Worm (Caenorhabditis elegans) whole organism, young adult: ENCODE data around the gene CD4.8.

Experiments used
- B0336.3 ChIP-seq: fragments of 200-800 bp; sonication (Bioruptor generic); IDR thresholded peaks from 2 replicates; pipeline ENCODE4 v1.3.6; 2022; ENCODE audit warnings: missing genetic modification characterization, missing compliant biosample characterization
- C17E4.6 ChIP-seq: fragments of 200-800 bp; sonication (Bioruptor generic); IDR thresholded peaks from 2 replicates; pipeline ENCODE4 v1.3.6; 2022; ENCODE audit warnings: missing genetic modification reagents, missing genetic modification characterization, missing compliant biosample characterization
- D2030.7 ChIP-seq: fragments of 200-800 bp; sonication (Bioruptor generic); IDR thresholded peaks from 2 replicates; pipeline ENCODE4 v1.3.6; 2022; ENCODE audit warnings: missing genetic modification reagents, missing genetic modification characterization, missing compliant biosample characterization
- F22D6.2 ChIP-seq: sonication (generic microtip); optimal IDR thresholded peaks from 2 replicates; lab custom pipeline; 2016; ENCODE audit warnings: mild to moderate bottlenecking, missing genetic modification characterization, missing compliant biosample characterization
- F37B4.10 ChIP-seq: fragments of 200-800 bp; sonication (Bioruptor generic); IDR thresholded peaks from 2 replicates; pipeline ENCODE4 v1.3.6; 2022; ENCODE audit warnings: missing genetic modification characterization, missing compliant biosample characterization
- K12H6.12 ChIP-seq: fragments of 200-800 bp; sonication (Bioruptor generic); optimal IDR thresholded peaks from 2 replicates; lab custom pipeline; 2018; ENCODE audit warnings: mild to moderate bottlenecking, missing genetic modification characterization, missing compliant biosample characterization
- T07F8.4 ChIP-seq: sonication (generic microtip); optimal IDR thresholded peaks from 2 replicates; lab custom pipeline; 2016; ENCODE audit warnings: mild to moderate bottlenecking, missing genetic modification characterization, moderate library complexity, missing compliant biosample characterization
- Y53G8AR.9 ChIP-seq: fragments of 200-800 bp; sonication (Bioruptor generic); conservative IDR thresholded peaks from 2 replicates; pipeline ENCODE4 v1.3.6; 2022; ENCODE audit warnings: missing genetic modification reagents, missing genetic modification characterization, missing compliant biosample characterization
- Y56A3A.18 ChIP-seq: fragments of 200-800 bp; sonication (Bioruptor generic); IDR thresholded peaks from 2 replicates; pipeline ENCODE4 v1.3.6; 2022; ENCODE audit warnings: missing genetic modification reagents, missing genetic modification characterization, missing compliant biosample characterization
- Y67H2A.10 ChIP-seq: fragments of 200-800 bp; sonication (Bioruptor generic); conservative IDR thresholded peaks from 2 replicates; pipeline ENCODE4 v1.3.6; 2022; ENCODE audit warnings: missing genetic modification reagents, missing genetic modification characterization, missing compliant biosample characterization
- Y95B8A.8 ChIP-seq: fragments of 200-800 bp; sonication (Bioruptor generic); IDR thresholded peaks from 2 replicates; pipeline ENCODE4 v1.3.6; 2022; ENCODE audit warnings: missing genetic modification reagents, missing genetic modification characterization, missing compliant biosample characterization
- ama-1 ChIP-seq, 3 experiments: fragments of 150-350 bp in 1 of 3; sonication (generic microtip) in 2 of 3; optimal IDR thresholded peaks; 2 replicates each; lab custom pipeline; 2014 to 2018; ENCODE audit warnings: missing biosample characterization in 2 of 3, missing genetic modification characterization in 2 of 3, missing genetic modification reagents in 2 of 3
- aptf-2 ChIP-seq: fragments of 200-800 bp; sonication (Bioruptor generic); conservative IDR thresholded peaks from 2 replicates; pipeline ENCODE4 v1.3.6; 2022; ENCODE audit warnings: missing genetic modification reagents, missing genetic modification characterization, missing compliant biosample characterization
- aptf-3 ChIP-seq: fragments of 200-800 bp; sonication (Bioruptor generic); IDR thresholded peaks from 2 replicates; pipeline ENCODE4 v1.3.6; 2022; ENCODE audit warnings: missing genetic modification characterization, missing compliant biosample characterization
- cebp-1 ChIP-seq, 2 experiments: fragments of 200-800 bp in 1 of 2; sonication (Bioruptor generic) in 1 of 2; sonication (generic microtip) in 1 of 2; IDR thresholded peaks in 1 of 2; optimal IDR thresholded peaks in 1 of 2; 2 replicates each; pipeline versions ENCODE4 v1.3.6 to Lab custom; 2017 to 2022; ENCODE audit warnings: missing compliant biosample characterization in 2 of 2, missing genetic modification characterization in 2 of 2, mild to moderate bottlenecking in 1 of 2, missing genetic modification reagents in 1 of 2, moderate library complexity in 1 of 2
- ceh-100 ChIP-seq: fragments of 200-800 bp; sonication (Bioruptor generic); IDR thresholded peaks from 2 replicates; pipeline ENCODE4 v1.3.6; 2022; ENCODE audit warnings: missing genetic modification reagents, missing genetic modification characterization, missing compliant biosample characterization
- ceh-27 ChIP-seq: fragments of 200-800 bp; sonication (Bioruptor generic); optimal IDR thresholded peaks from 2 replicates; lab custom pipeline; 2018; ENCODE audit warnings: mild to moderate bottlenecking, missing genetic modification characterization, moderate library complexity, missing compliant biosample characterization
- dox-1 ChIP-seq: fragments of 200-800 bp; sonication (Bioruptor generic); IDR thresholded peaks from 2 replicates; pipeline ENCODE4 v1.3.6; 2022; ENCODE audit warnings: missing genetic modification reagents, missing genetic modification characterization, missing compliant biosample characterization
- egl-18 ChIP-seq: fragments of 200-800 bp; sonication (Bioruptor generic); IDR thresholded peaks from 2 replicates; pipeline ENCODE4 v1.3.6; 2022; ENCODE audit warnings: missing genetic modification reagents, missing genetic modification characterization, missing compliant biosample characterization
- egrh-3 ChIP-seq: fragments of 200-800 bp; sonication (Bioruptor generic); IDR thresholded peaks from 2 replicates; pipeline ENCODE4 v1.3.6; 2022; ENCODE audit warnings: missing genetic modification reagents, missing genetic modification characterization, missing compliant biosample characterization
- ets-4 ChIP-seq: fragments of 200-800 bp; sonication (Bioruptor generic); optimal IDR thresholded peaks from 2 replicates; lab custom pipeline; 2018; ENCODE audit warnings: mild to moderate bottlenecking, missing genetic modification characterization, missing compliant biosample characterization
- him-1 ChIP-seq: sonication (generic microtip); optimal IDR thresholded peaks from 2 replicates; lab custom pipeline; 2016; ENCODE audit warnings: missing genotype, missing genetic modification reagents, missing genetic modification characterization, missing compliant biosample characterization
- hlh-26 ChIP-seq: fragments of 200-800 bp; sonication (Bioruptor generic); conservative IDR thresholded peaks from 2 replicates; pipeline ENCODE4 v1.3.6; 2022; ENCODE audit warnings: missing genetic modification reagents, missing genetic modification characterization, missing compliant biosample characterization
- lin-35 ChIP-seq, 3 experiments: fragments of 150-350 bp in 2 of 3; sonication (generic microtip) in 1 of 3; optimal IDR thresholded peaks; 2 replicates each; lab custom pipeline; 2014 to 2018; ENCODE audit warnings: missing biosample characterization in 3 of 3, missing genetic modification characterization in 3 of 3, missing genetic modification reagents in 3 of 3
- lin-40 ChIP-seq: sonication (generic microtip); optimal IDR thresholded peaks from 2 replicates; lab custom pipeline; 2016; ENCODE audit warnings: missing genetic modification characterization, mild to moderate bottlenecking, missing compliant biosample characterization, missing genotype, missing genetic modification reagents
- lsl-1 ChIP-seq: fragments of 200-800 bp; sonication (Bioruptor generic); optimal IDR thresholded peaks from 2 replicates; lab custom pipeline; 2018; ENCODE audit warnings: mild to moderate bottlenecking, missing genetic modification characterization, moderate library complexity, missing compliant biosample characterization
- madf-10 ChIP-seq: sonication (generic microtip); optimal IDR thresholded peaks from 2 replicates; lab custom pipeline; 2016; ENCODE audit warnings: mild to moderate bottlenecking, missing genetic modification characterization, missing compliant biosample characterization
- madf-3 ChIP-seq: fragments of 200-800 bp; sonication (Bioruptor generic); IDR thresholded peaks from 2 replicates; pipeline ENCODE4 v1.3.6; 2022; ENCODE audit warnings: missing genetic modification reagents, missing genetic modification characterization, missing compliant biosample characterization
- mcd-1 ChIP-seq: fragments of 200-800 bp; sonication (Bioruptor generic); IDR thresholded peaks from 2 replicates; pipeline ENCODE4 v1.3.6; 2022; ENCODE audit warnings: missing genetic modification reagents, missing genetic modification characterization, missing compliant biosample characterization
- mel-28 ChIP-seq: sonication (generic microtip); optimal IDR thresholded peaks from 2 replicates; lab custom pipeline; 2016; ENCODE audit warnings: borderline replicate concordance, mild to moderate bottlenecking, missing genetic modification characterization, missing compliant biosample characterization
- nfyb-1 ChIP-seq: fragments of 200-800 bp; sonication (Bioruptor generic); IDR thresholded peaks from 2 replicates; pipeline ENCODE4 v1.3.6; 2022; ENCODE audit warnings: missing genetic modification reagents, missing genetic modification characterization, missing compliant biosample characterization
- nhr-90 ChIP-seq: sonication (generic microtip); optimal IDR thresholded peaks from 2 replicates; lab custom pipeline; 2016; ENCODE audit warnings: missing genotype, mild to moderate bottlenecking, missing genetic modification characterization, missing compliant biosample characterization
- pbrm-1 ChIP-seq: fragments of 200-800 bp; sonication (Bioruptor generic); IDR thresholded peaks from 2 replicates; pipeline ENCODE4 v1.3.6; 2022; ENCODE audit warnings: missing genetic modification reagents, missing genetic modification characterization, missing compliant biosample characterization
- pha-4 ChIP-seq: fragments of 150-350 bp; sonication (generic microtip); optimal IDR thresholded peaks from 2 replicates; lab custom pipeline; 2014; ENCODE audit warnings: missing biosample characterization, missing genetic modification reagents, missing genetic modification characterization
- rpc-1 ChIP-seq, 2 experiments: fragments of 150-350 bp in 1 of 2; sonication (generic microtip) in 1 of 2; optimal IDR thresholded peaks; 2 replicates each; lab custom pipeline; 2014 to 2018; ENCODE audit warnings: missing biosample characterization in 1 of 2, missing genetic modification characterization in 1 of 2, missing genetic modification reagents in 1 of 2, missing genotype in 1 of 2
- sea-2 ChIP-seq: fragments of 200-800 bp; sonication (Bioruptor generic); IDR thresholded peaks from 2 replicates; pipeline ENCODE4 v1.3.6; 2022; ENCODE audit warnings: missing genetic modification characterization, missing compliant biosample characterization
- snpc-1.3 ChIP-seq: sonication (generic microtip); optimal IDR thresholded peaks from 2 replicates; lab custom pipeline; 2017; ENCODE audit warnings: missing genetic modification characterization, mild to moderate bottlenecking, missing compliant biosample characterization, antibody characterized with exemption, moderate library complexity, missing genotype, missing genetic modification reagents; ENCODE audit not compliant: insufficient read depth
- zfh-2 ChIP-seq: fragments of 200-800 bp; sonication (Bioruptor generic); conservative IDR thresholded peaks from 2 replicates; pipeline ENCODE4 v1.3.6; 2022; ENCODE audit warnings: missing genetic modification reagents, missing genetic modification characterization, missing compliant biosample characterization
- ztf-25 ChIP-seq: fragments of 200-800 bp; sonication (Bioruptor generic); IDR thresholded peaks from 2 replicates; pipeline ENCODE4 v1.3.6; 2022; ENCODE audit warnings: missing genetic modification reagents, missing genetic modification characterization, missing compliant biosample characterization
- ztf-3 ChIP-seq: fragments of 200-800 bp; sonication (Bioruptor generic); optimal IDR thresholded peaks from 2 replicates; lab custom pipeline; 2018; ENCODE audit warnings: mild to moderate bottlenecking, missing genetic modification characterization, missing compliant biosample characterization
- ztf-6 ChIP-seq: fragments of 200-800 bp; sonication (Bioruptor generic); IDR thresholded peaks from 2 replicates; pipeline ENCODE4 v1.3.6; 2022; ENCODE audit warnings: missing genetic modification reagents, missing genetic modification characterization, missing compliant biosample characterization

Gene CD4.8

ce11 chrV:5596391-5597030, 4.7 kb downstream of the CD4.8 start, which contains the start of gene zhit-1 (continued):
- TF ChIP-seq ceh-100 (no peak), lsl-1 (GFP tag; lab: Kevin White, UChicago) (no peak), mcd-1 (GFP tag; lab: Robert Waterston, UW) (peak; percentile 87), ceh-27 (GFP tag; lab: Kevin White, UChicago) (no peak), aptf-3 (GFP tag; lab: Robert Waterston, UW) (no peak), Y67H2A.10 (no peak), pbrm-1 (GFP tag; lab: Robert Waterston, UW) (no peak)
- TF ChIP-seq, all 124 proteins: peak for 10

ce11 chrV:5594315-5594714, 6.8 kb downstream of the CD4.8 start, which contains the start of gene crn-2:
crn-2 (plus strand) TSS chrV:5594615.
- no peak for TF ChIP-seq ztf-3 (GFP tag; lab: Kevin White, UChicago)
- no peak for TF ChIP-seq sea-2
- no peak for TF ChIP-seq egl-18
- TF ChIP-seq ama-1 (optimal IDR thresholded peaks at IDR 0.05; lab: Kevin White, UChicago) = no peak
- TF ChIP-seq ama-1 (GFP tag; optimal IDR thresholded peaks at IDR 0.05; lab: Kevin White, UChicago) = no peak
- TF ChIP-seq rpc-1 (optimal IDR thresholded peaks at IDR 0.05; lab: Kevin White, UChicago) = no peak
- no peak for TF ChIP-seq rpc-1 (tag; optimal IDR thresholded peaks at IDR 0.05; lab: Kevin White, UChicago)
- no peak for TF ChIP-seq pha-4 (tag; lab: Kevin White, UChicago)
- no peak for TF ChIP-seq F37B4.10
- TF ChIP-seq mcd-1 (GFP tag; lab: Robert Waterston, UW) = no peak
- no peak for TF ChIP-seq ceh-27 (GFP tag; lab: Kevin White, UChicago)
- TF ChIP-seq lin-40 (tag; lab: Kevin White, UChicago) = no peak
- no peak for TF ChIP-seq Y53G8AR.9 (GFP tag; lab: Robert Waterston, UW)

ce11 chrV:5593406-5593805, 7.8 kb downstream of the CD4.8 start, which contains the start of gene mrpl-48:
mrpl-48 (plus strand) TSS chrV:5593706.
- TF ChIP-seq D2030.7 (GFP tag; lab: Robert Waterston, UW) (peak; percentile 24; the same call in 1 of the 2 replicates), B0336.3 (GFP tag; lab: Robert Waterston, UW) (peak; percentile 53; the same call in 1 of the 2 replicates), cebp-1 (GFP tag; IDR thresholded peaks at IDR 0.05; lab: Robert Waterston, UW) (no peak), cebp-1 (tag; optimal IDR thresholded peaks at IDR 0.05; lab: Kevin White, UChicago) (no peak)

- TF ChIP-seq ztf-25 (GFP tag; lab: Robert Waterston, UW) (no peak), T07F8.4 (tag; lab: Kevin White, UChicago) (no peak), dox-1 (GFP tag; lab: Robert Waterston, UW) (no peak), nhr-90 (tag; lab: Kevin White, UChicago) (no peak), ztf-6 (GFP tag; lab: Robert Waterston, UW) (no peak), K12H6.12 (tag; lab: Kevin White, UChicago) (no peak), aptf-2 (no peak), snpc-1.3 (tag; lab: Kevin White, UChicago) (no peak), D2030.7 (GFP tag; lab: Robert Waterston, UW) (peak; percentile 61), hlh-26 (no peak), madf-10 (tag; lab: Kevin White, UChicago) (no peak), pbrm-1 (GFP tag; lab: Robert Waterston, UW) (peak; percentile 62; the same call in 1 of the 2 replicates), C17E4.6 (GFP tag; lab: Robert Waterston, UW) (no peak), Y56A3A.18 (GFP tag; lab: Robert Waterston, UW) (no peak), mel-28 (tag; lab: Kevin White, UChicago) (no peak), madf-3 (GFP tag; lab: Robert Waterston, UW) (no peak), Y95B8A.8 (GFP tag; lab: Robert Waterston, UW) (no peak), egrh-3 (GFP tag; lab: Robert Waterston, UW) (no peak), lin-35 (GFP tag; optimal IDR thresholded peaks at IDR 0.05; lab: Kevin White, UChicago) (peak in 1 of 3 experiments; percentile 70), him-1 (no peak), ets-4 (no peak), zfh-2 (GFP tag; lab: Robert Waterston, UW) (no peak), nfyb-1 (GFP tag; lab: Robert Waterston, UW) (peak; percentile 12; the same call in 1 of the 2 replicates), F22D6.2 (tag; lab: Kevin White, UChicago) (no peak), ceh-27 (GFP tag; lab: Kevin White, UChicago) (no peak)
These were observed 8.8 kb downstream of the CD4.8 start, which contains the start of gene vps-37 for ce11 chrV:5592323-5592722. vps-37 (plus strand) TSS chrV:5592700.
